Worm (Caenorhabditis elegans) whole organism, L4/young adult: ENCODE measurements around the gene clec-196.

Source experiments
- W03F9.2 ChIP-seq: fragments of 150-350 bp; optimal IDR thresholded peaks from 2 replicates; lab custom pipeline; 2014; ENCODE audit warnings: missing biosample characterization, missing genetic modification characterization
- dao-5 ChIP-seq: sonication (generic microtip); optimal IDR thresholded peaks from 2 replicates; lab custom pipeline; 2016; ENCODE audit warnings: missing genotype, missing genetic modification characterization, moderate library complexity, missing compliant biosample characterization
- him-1 ChIP-seq: sonication (generic microtip); optimal IDR thresholded peaks from 2 replicates; lab custom pipeline; 2016; ENCODE audit warnings: missing genotype, missing genetic modification reagents, missing genetic modification characterization, missing compliant biosample characterization

DNA sequence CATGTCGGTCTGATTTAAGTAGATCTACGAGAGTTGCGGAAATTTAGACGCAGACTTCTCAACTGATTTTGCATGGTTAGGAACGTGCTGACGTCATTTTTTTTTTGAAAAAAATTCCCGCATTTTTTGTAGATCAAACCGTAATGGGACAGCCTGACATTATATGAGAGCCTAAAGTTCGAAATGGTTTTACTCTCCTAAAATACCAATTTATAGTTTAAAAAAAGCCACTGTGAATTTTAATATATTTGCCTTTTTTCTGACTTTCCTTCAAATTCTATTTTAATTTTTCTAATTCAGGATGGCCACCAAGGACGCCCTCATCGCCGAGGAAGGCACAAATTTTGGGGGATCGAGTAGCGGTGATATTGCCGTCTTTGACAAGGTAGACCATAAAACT, 7.7 kb upstream of the clec-196 start, which contains the start of gene atgp-1:
- TF ChIP-seq dao-5 (tag; lab: Kevin White, UChicago) (no peak), him-1 (tag; lab: Kevin White, UChicago) (no peak), W03F9.2 (no peak)
